Fruit fly (Drosophila melanogaster): ENCODE results near the gene by.

Gene by

dm6 chr3R:9559413-9560014 is 26.7 kb upstream of the by start, which contains the start of the genes AP-1mu and MBD-like (continued):
- TF ChIP-seq CG15601 (tag; optimal IDR thresholded peaks at IDR 0.05) (peak; percentile 58), CG1603 (tag; optimal IDR thresholded peaks at IDR 0.05) (peak; percentile 59), sisA (GFP tag; IDR thresholded peaks at IDR 0.05) (peak; percentile 56), NFAT (GFP tag; IDR thresholded peaks at IDR 0.05) (no peak), Antp (GFP tag; optimal IDR thresholded peaks at IDR 0.05) (peak; percentile 63), caup (GFP tag; optimal IDR thresholded peaks at IDR 0.05; ENCODE audit: severe bottlenecking) (peak; percentile 33), CG4282 (GFP tag; optimal IDR thresholded peaks at IDR 0.05) (no peak), CG31441 (GFP tag; IDR thresholded peaks at IDR 0.05) (peak; percentile 69), Hr39 (optimal IDR thresholded peaks at IDR 0.05) (no peak), CG1529 (GFP tag; optimal IDR thresholded peaks at IDR 0.05) (peak; percentile 11), fd64A (GFP tag; optimal IDR thresholded peaks at IDR 0.05) (no peak), esg (GFP tag; conservative IDR thresholded peaks at IDR 0.05) (peak; percentile 55), CG10543 (GFP tag; optimal IDR thresholded peaks at IDR 0.05) (peak; percentile 64), CG34224 (GFP tag; IDR thresholded peaks at IDR 0.05; ENCODE audit: partially characterized antibody) (peak; percentile 34; the same call in 1 of the 3 replicates), CG3726 (GFP tag; IDR thresholded peaks at IDR 0.05) (no peak), CG6813 (GFP tag; optimal IDR thresholded peaks at IDR 0.05) (no peak), CG17802 (tag; optimal IDR thresholded peaks at IDR 0.05) (peak; percentile 17), H2.0 (GFP tag; IDR thresholded peaks at IDR 0.05) (peak; percentile 47; the same call in 1 of the 2 replicates), Stat92E (GFP tag; optimal IDR thresholded peaks at IDR 0.05) (no peak), al (GFP tag; IDR thresholded peaks at IDR 0.05) (peak; percentile 55), nmo (GFP tag; optimal IDR thresholded peaks at IDR 0.05) (peak; percentile 74), CG3163 (GFP tag; optimal IDR thresholded peaks at IDR 0.05) (no peak), HHEX (GFP tag; optimal IDR thresholded peaks at IDR 0.05) (peak; percentile 45), nau (GFP tag; optimal IDR thresholded peaks at IDR 0.05) (no peak), hth (optimal IDR thresholded peaks at IDR 0.05) (no peak), cas (GFP tag; IDR thresholded peaks at IDR 0.05) (peak; percentile 29; the same call in 1 of the 2 replicates), jing (GFP tag; optimal IDR thresholded peaks at IDR 0.05) (no peak), Dll (GFP tag; IDR thresholded peaks at IDR 0.05; ENCODE audit: partially characterized antibody) (peak; percentile 61; the same call in 1 of the 4 replicates), CG4820 (GFP tag; optimal IDR thresholded peaks at IDR 0.05) (peak; percentile 59), jigr1 (GFP tag; IDR thresholded peaks at IDR 0.05) (no peak), CG10959 (GFP tag; IDR thresholded peaks at IDR 0.05) (no peak), Hey (tag; optimal IDR thresholded peaks at IDR 0.05) (no peak), insv (GFP tag; optimal IDR thresholded peaks at IDR 0.05) (peak; percentile 68 to 97), CG43689 (GFP tag; IDR thresholded peaks at IDR 0.05) (no peak), CG8765 (GFP tag; IDR thresholded peaks at IDR 0.05) (peak; percentile 43; the same call in 1 of the 2 replicates), wdn (GFP tag; IDR thresholded peaks at IDR 0.05) (no peak), NfI (GFP tag; optimal IDR thresholded peaks at IDR 0.05) (peak; percentile 72), CG10462 (GFP tag; optimal IDR thresholded peaks at IDR 0.05) (peak; percentile 41), CG14965 (GFP tag; optimal IDR thresholded peaks at IDR 0.05; ENCODE audit: borderline replicate concordance) (no peak), row (GFP tag; IDR thresholded peaks at IDR 0.05) (peak; percentile 85), CG13123 (GFP tag; optimal IDR thresholded peaks at IDR 0.05) (peak; percentile 64), ro (GFP tag; IDR thresholded peaks at IDR 0.05) (no peak), CG1647 (GFP tag; optimal IDR thresholded peaks at IDR 0.05) (peak; percentile 34), CG33557 (GFP tag; optimal IDR thresholded peaks at IDR 0.05) (peak; percentile 53), YL-1 (GFP tag; optimal IDR thresholded peaks at IDR 0.05) (peak; percentile 83), stc (GFP tag; IDR thresholded peaks at IDR 0.05) (no peak), seq (GFP tag; IDR thresholded peaks at IDR 0.05) (no peak), klu (GFP tag; IDR thresholded peaks at IDR 0.05) (peak; percentile 41; the same call in 1 of the 2 replicates), Dip3 (GFP tag; optimal IDR thresholded peaks at IDR 0.05) (peak; percentile 68), kni (GFP tag; optimal IDR thresholded peaks at IDR 0.05) (peak; percentile 10)
